Worm (Caenorhabditis elegans): ENCODE data around the gene oac-7.

oac-7 gene

ce11 chrV:16356798-16357197 is 47.2 kb downstream of the oac-7 start:
- TF ChIP-seq nhr-11 (tag; optimal IDR thresholded peaks at IDR 0.05) (no peak), fkh-2 (tag; optimal IDR thresholded peaks at IDR 0.05) (no peak), nhr-76 (tag; optimal IDR thresholded peaks at IDR 0.05) (no peak), nhr-77 (tag; optimal IDR thresholded peaks at IDR 0.05) (no peak), lsy-12 (tag; optimal IDR thresholded peaks at IDR 0.05) (no peak), nhr-25 (tag; optimal IDR thresholded peaks at IDR 0.05) (no peak), R02D3.7 (tag; optimal IDR thresholded peaks at IDR 0.05) (no peak), aly-2 (tag; optimal IDR thresholded peaks at IDR 0.05) (no peak), sea-2 (GFP tag; optimal IDR thresholded peaks at IDR 0.05) (no peak), pqm-1 (tag; optimal IDR thresholded peaks at IDR 0.05) (no peak), ztf-11 (tag; optimal IDR thresholded peaks at IDR 0.05) (no peak), nhr-67 (tag; optimal IDR thresholded peaks at IDR 0.05) (no peak), ZK546.5 (tag; optimal IDR thresholded peaks at IDR 0.05) (no peak), ceh-28 (tag; optimal IDR thresholded peaks at IDR 0.05) (no peak), ceh-82 (tag; optimal IDR thresholded peaks at IDR 0.05) (no peak), fos-1 (tag; optimal IDR thresholded peaks at IDR 0.05) (no peak), tbx-2 (tag; optimal IDR thresholded peaks at IDR 0.05) (no peak), ztf-4 (tag; optimal IDR thresholded peaks at IDR 0.05) (no peak), ceh-9 (tag; optimal IDR thresholded peaks at IDR 0.05) (no peak), mdl-1 (tag; optimal IDR thresholded peaks at IDR 0.05) (no peak)

DNA sequence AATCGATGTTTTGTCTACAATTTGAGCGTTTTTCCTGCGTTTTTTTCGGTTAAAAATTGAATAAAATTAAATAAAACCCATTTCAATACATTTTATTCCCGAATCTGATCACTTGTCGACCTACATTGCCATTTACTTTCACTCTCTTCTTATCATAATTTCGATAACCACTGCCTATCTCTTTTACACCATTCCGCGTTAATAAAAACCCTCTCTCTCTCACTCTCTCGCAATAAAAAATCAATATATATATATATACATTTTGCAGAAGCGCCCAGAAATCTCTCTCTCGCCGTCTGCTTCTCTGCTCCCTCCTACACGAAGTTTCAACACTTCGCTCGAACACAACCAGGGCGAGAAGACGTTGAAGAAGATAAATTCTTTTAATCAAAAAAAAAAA is 47.6 kb downstream of the oac-7 start, which contains the start of gene pptr-1:
pptr-1 (plus strand) TSS at position 269 of the 400 bp plus-strand sequence.
- TF ChIP-seq ztf-11 (tag; optimal IDR thresholded peaks at IDR 0.05) (no peak), pha-4 (tag; optimal IDR thresholded peaks at IDR 0.05) (peak; percentile 33), ztf-4 (tag; optimal IDR thresholded peaks at IDR 0.05) (no peak), ceh-28 (tag; optimal IDR thresholded peaks at IDR 0.05) (peak; percentile 72), pqm-1 (tag; optimal IDR thresholded peaks at IDR 0.05) (peak; percentile 50), nfya-1 (tag; optimal IDR thresholded peaks at IDR 0.05; ENCODE audit: insufficient read depth) (peak; percentile 47), elt-3 (tag; optimal IDR thresholded peaks at IDR 0.05) (peak in 1 of 3 experiments; percentile 39), ceh-82 (tag; optimal IDR thresholded peaks at IDR 0.05) (no peak), zag-1 (tag; optimal IDR thresholded peaks at IDR 0.05) (no peak), nhr-23 (tag; optimal IDR thresholded peaks at IDR 0.05) (peak; percentile 58), elt-2 (tag; optimal IDR thresholded peaks at IDR 0.05) (peak; percentile 71)

DNA sequence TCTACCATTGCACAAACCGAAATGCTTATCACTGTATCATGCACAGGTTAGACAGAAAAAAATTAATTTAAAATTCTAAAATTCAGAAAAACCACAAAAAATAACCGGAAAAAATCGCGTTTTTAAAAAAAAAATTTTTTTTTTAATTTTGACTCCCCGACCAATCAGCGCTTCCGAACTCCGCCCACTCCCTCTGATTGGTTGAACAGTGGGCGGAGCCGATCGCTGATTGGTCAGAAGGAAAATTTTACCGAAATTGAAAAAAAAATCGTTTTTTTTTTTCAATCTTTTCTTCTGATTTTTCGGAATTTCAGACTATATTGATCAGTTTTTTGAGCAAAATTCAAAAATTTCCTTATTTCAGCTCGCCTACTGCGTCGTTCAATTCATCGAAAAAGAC is 51.7 kb downstream of the oac-7 start:
- no peak for TF ChIP-seq snpc-4 (tag; optimal IDR thresholded peaks at IDR 0.05)
- TF ChIP-seq nfya-1 (tag; optimal IDR thresholded peaks at IDR 0.05; ENCODE audit: insufficient read depth): peak; percentile 100
